Worm (Caenorhabditis elegans) whole organism, early embryonic: ENCODE measurements around the gene R09A8.9.

Experiments
- B0310.2 ChIP-seq: sonication (generic microtip); optimal IDR thresholded peaks from 2 replicates; lab custom pipeline; 2016; ENCODE audit warnings: mild to moderate bottlenecking, missing genetic modification characterization, missing compliant biosample characterization
- F13C5.2 ChIP-seq: sonication (generic microtip); optimal IDR thresholded peaks from 2 replicates; lab custom pipeline; 2017; ENCODE audit warnings: mild to moderate bottlenecking, missing genetic modification characterization, inconsistent platforms, missing compliant biosample characterization
- aly-1 ChIP-seq: sonication (generic microtip); optimal IDR thresholded peaks from 2 replicates; lab custom pipeline; 2016; ENCODE audit warnings: missing genetic modification characterization, missing compliant biosample characterization
- ama-1 ChIP-seq: fragments of 150-350 bp; optimal IDR thresholded peaks from 2 replicates; lab custom pipeline; 2014
- ceh-13 ChIP-seq: fragments of 200-800 bp; sonication (Bioruptor generic); optimal IDR thresholded peaks from 2 replicates; lab custom pipeline; 2018; ENCODE audit warnings: mild to moderate bottlenecking, missing genetic modification characterization, missing compliant biosample characterization
- ceh-36 ChIP-seq: sonication (generic microtip); optimal IDR thresholded peaks from 2 replicates; lab custom pipeline; 2016; ENCODE audit warnings: missing genetic modification characterization, inconsistent platforms, missing compliant biosample characterization
- ets-7 ChIP-seq: sonication (generic microtip); optimal IDR thresholded peaks from 2 replicates; lab custom pipeline; 2016; ENCODE audit warnings: missing genotype, missing genetic modification characterization, missing compliant biosample characterization
- hmg-4 ChIP-seq: fragments of 200-800 bp; sonication (Bioruptor generic); optimal IDR thresholded peaks from 2 replicates; lab custom pipeline; 2018; ENCODE audit warnings: mild to moderate bottlenecking, missing genetic modification characterization, missing compliant biosample characterization
- hnd-1 ChIP-seq: sonication (generic microtip); optimal IDR thresholded peaks from 2 replicates; lab custom pipeline; 2016; ENCODE audit warnings: missing genetic modification characterization, missing compliant biosample characterization
- pes-1 ChIP-seq: fragments of 200-800 bp; sonication (Bioruptor generic); IDR thresholded peaks from 2 replicates; pipeline ENCODE4 v1.3.6; 2022; ENCODE audit warnings: missing genetic modification reagents, missing genetic modification characterization, missing compliant biosample characterization
- scrt-1 ChIP-seq: fragments of 200-800 bp; sonication (Bioruptor generic); IDR thresholded peaks from 2 replicates; pipeline ENCODE4 v1.3.6; 2022; ENCODE audit warnings: missing genetic modification characterization, missing compliant biosample characterization
- sea-1 ChIP-seq: fragments of 200-800 bp; sonication (Bioruptor generic); conservative IDR thresholded peaks from 2 replicates; pipeline ENCODE4 v1.3.6; 2022; ENCODE audit warnings: missing genetic modification characterization, missing compliant biosample characterization
- tbx-37 ChIP-seq: fragments of 200-800 bp; sonication (Bioruptor generic); conservative IDR thresholded peaks from 2 replicates; pipeline ENCODE4 v1.3.6; 2022; ENCODE audit warnings: missing genetic modification reagents, missing genetic modification characterization, missing compliant biosample characterization
- tra-4 ChIP-seq: sonication (generic microtip); optimal IDR thresholded peaks from 2 replicates; lab custom pipeline; 2017; ENCODE audit warnings: missing genetic modification characterization, missing compliant biosample characterization

ce11 chrX:12563589-12563988 lies 40.1 kb upstream of the R09A8.9 start:
- TF ChIP-seq scrt-1 (GFP tag; lab: Robert Waterston, UW) = peak; percentile 96
- TF ChIP-seq aly-1 (tag; lab: Kevin White, UChicago) = peak; percentile 93
- no peak for TF ChIP-seq hmg-4
- peak; percentile 93 for TF ChIP-seq F13C5.2 (tag; lab: Kevin White, UChicago)
- peak; percentile 89 for TF ChIP-seq B0310.2
- TF ChIP-seq ets-7 = peak; percentile 87
- no peak for TF ChIP-seq ama-1
- peak; percentile 96 for TF ChIP-seq pes-1 (GFP tag; lab: Robert Waterston, UW)
- peak; percentile 96 for TF ChIP-seq tbx-37 (GFP tag; lab: Robert Waterston, UW)
- TF ChIP-seq ceh-36 = no peak
- peak; percentile 95; the same call in 1 of the 2 replicates for TF ChIP-seq sea-1 (GFP tag; lab: Robert Waterston, UW)
- TF ChIP-seq hnd-1 (tag; lab: Kevin White, UChicago) = peak; percentile 85
- peak; percentile 79 for TF ChIP-seq tra-4 (tag; lab: Kevin White, UChicago)
- peak; percentile 86 for TF ChIP-seq ceh-13
